Fruit fly (Drosophila melanogaster) whole organism, embryonic: ENCODE results near the gene CG31867.
A peak's percentile ranks its signal among the peaks of the same experiment; 100 is the strongest.

Experiments used
- BEAF-32 ChIP-seq: fragments of 200-800 bp; sonication (Bioruptor generic); optimal IDR thresholded peaks from 3 replicates; lab custom pipeline; 2017; ENCODE audit warnings: missing biosample characterization, missing genetic modification characterization, mild to moderate bottlenecking, moderate library complexity, missing genetic modification reagents
- BtbVII ChIP-seq: fragments of 200-800 bp; sonication (Bioruptor generic); optimal IDR thresholded peaks from 3 replicates; lab custom pipeline; 2017; ENCODE audit warnings: missing biosample characterization, mild to moderate bottlenecking, missing genetic modification characterization
- CG10979 ChIP-seq: fragments of 200-800 bp; sonication (Bioruptor generic); optimal IDR thresholded peaks from 2 replicates; lab custom pipeline; 2018; ENCODE audit warnings: missing biosample characterization, mild to moderate bottlenecking, missing genetic modification characterization, moderate library complexity
- CG12299 ChIP-seq: fragments of 200-800 bp; sonication (Bioruptor generic); optimal IDR thresholded peaks from 2 replicates; lab custom pipeline; 2018; ENCODE audit warnings: missing biosample characterization, mild to moderate bottlenecking, missing genetic modification characterization
- CG12769 ChIP-seq: fragments of 200-800 bp; sonication (Bioruptor generic); optimal IDR thresholded peaks from 2 replicates; lab custom pipeline; 2019; ENCODE audit warnings: missing biosample characterization, mild to moderate bottlenecking, missing genetic modification characterization, moderate library complexity
- CG15073 ChIP-seq: fragments of 200-800 bp; sonication (Bioruptor generic); optimal IDR thresholded peaks from 2 replicates; lab custom pipeline; 2016; ENCODE audit warnings: missing biosample characterization, missing genetic modification characterization
- CG1529 ChIP-seq: fragments of 200-800 bp; sonication (Bioruptor generic); optimal IDR thresholded peaks from 3 replicates; lab custom pipeline; 2018; ENCODE audit warnings: missing biosample characterization, missing genetic modification characterization
- CG15514 ChIP-seq: fragments of 200-800 bp; sonication (Bioruptor generic); optimal IDR thresholded peaks from 3 replicates; lab custom pipeline; 2017; ENCODE audit warnings: missing biosample characterization, missing genetic modification characterization, mild to moderate bottlenecking, moderate library complexity, missing genetic modification reagents
- CG1647 ChIP-seq: fragments of 200-800 bp; sonication (Bioruptor generic); optimal IDR thresholded peaks from 3 replicates; lab custom pipeline; 2016; ENCODE audit warnings: missing biosample characterization, missing genetic modification characterization
- CG17359 ChIP-seq: fragments of 200-800 bp; sonication (Bioruptor generic); optimal IDR thresholded peaks from 3 replicates; lab custom pipeline; 2018; ENCODE audit warnings: missing biosample characterization, mild to moderate bottlenecking, missing genetic modification characterization, moderate library complexity
- CG30403 ChIP-seq: fragments of 200-800 bp; sonication (Bioruptor generic); optimal IDR thresholded peaks from 3 replicates; lab custom pipeline; 2016; ENCODE audit warnings: missing biosample characterization, missing genetic modification characterization
- CG31224 ChIP-seq: fragments of 200-800 bp; sonication (Bioruptor generic); IDR thresholded peaks from 2 replicates; pipeline ENCODE4 v1.3.6; 2022; ENCODE audit warnings: missing biosample characterization, missing genetic modification characterization
- CG33213 ChIP-seq: fragments of 200-800 bp; sonication (Bioruptor generic); optimal IDR thresholded peaks from 3 replicates; lab custom pipeline; 2016; ENCODE audit warnings: missing biosample characterization, missing genetic modification characterization
- CG34224 ChIP-seq: fragments of 200-800 bp; sonication (Bioruptor generic); IDR thresholded peaks from 3 replicates; pipeline ENCODE4 v1.3.6; 2022; ENCODE audit warnings: missing biosample characterization, missing genetic modification characterization; ENCODE audit not compliant: partially characterized antibody
- CG3726 ChIP-seq: fragments of 200-800 bp; sonication (Bioruptor generic); IDR thresholded peaks from 3 replicates; pipeline ENCODE4, ENCODE4 v1.3.6; 2022; ENCODE audit warnings: missing biosample characterization, missing genetic modification characterization
- CG4404 ChIP-seq: fragments of 200-800 bp; sonication (Bioruptor generic); IDR thresholded peaks from 2 replicates; pipeline ENCODE4 v1.3.6; 2022; ENCODE audit warnings: missing biosample characterization, missing genetic modification characterization
- CG6813 ChIP-seq: fragments of 200-800 bp; sonication (Bioruptor generic); optimal IDR thresholded peaks from 2 replicates; lab custom pipeline; 2017; ENCODE audit warnings: missing biosample characterization, missing genetic modification characterization, mild to moderate bottlenecking, moderate library complexity, missing genetic modification reagents
- CG8765 ChIP-seq: fragments of 200-800 bp; sonication (Bioruptor generic); IDR thresholded peaks from 2 replicates; pipeline ENCODE4 v1.3.6; 2022; ENCODE audit warnings: missing biosample characterization, missing genetic modification characterization
- CkIIα-i1 ChIP-seq: fragments of 200-800 bp; sonication (Bioruptor generic); IDR thresholded peaks from 2 replicates; pipeline ENCODE4 v1.3.6; 2022; ENCODE audit warnings: missing biosample characterization, missing genetic modification characterization
- GATAe ChIP-seq: fragments of 200-800 bp; sonication (Bioruptor generic); conservative IDR thresholded peaks from 2 replicates; pipeline ENCODE4 v1.3.6; 2022; ENCODE audit warnings: missing biosample characterization, missing genetic modification characterization
- HmgZ ChIP-seq: fragments of 200-800 bp; sonication (Bioruptor generic); optimal IDR thresholded peaks from 2 replicates; lab custom pipeline; 2018; ENCODE audit warnings: missing biosample characterization, mild to moderate bottlenecking, missing genetic modification characterization
- Hr39 ChIP-seq: fragments of >200 bp; optimal IDR thresholded peaks from 2 replicates; lab custom pipeline; 2017
- Lpt ChIP-seq: fragments of >200 bp; optimal IDR thresholded peaks from 2 replicates; lab custom pipeline; 2018; ENCODE audit warnings: missing biosample characterization, missing genetic modification characterization
- MBD-R2 ChIP-seq: fragments of 200-800 bp; sonication (Bioruptor generic); IDR thresholded peaks from 2 replicates; pipeline ENCODE4 v1.3.6; 2022; ENCODE audit warnings: missing biosample characterization, missing genetic modification characterization
- Mad ChIP-seq: fragments of 200-800 bp; sonication (Bioruptor generic); optimal IDR thresholded peaks from 2 replicates; lab custom pipeline; 2016; ENCODE audit warnings: missing biosample characterization, missing genetic modification characterization
- NC2β ChIP-seq: fragments of 200-800 bp; sonication (Bioruptor generic); optimal IDR thresholded peaks from 2 replicates; lab custom pipeline; 2016; ENCODE audit warnings: missing biosample characterization, missing genetic modification characterization
- Oli ChIP-seq: fragments of 200-800 bp; sonication (Bioruptor generic); optimal IDR thresholded peaks from 2 replicates; lab custom pipeline; 2018; ENCODE audit warnings: missing biosample characterization, mild to moderate bottlenecking, missing genetic modification characterization, moderate library complexity
- Stat92E ChIP-seq, 3 experiments: fragments of >200 bp in 2 of 3; fragments of 200-800 bp in 1 of 3; sonication (Bioruptor generic) in 1 of 3; optimal IDR thresholded peaks; 2 replicates each; lab custom pipeline; 2017 to 2019; ENCODE audit warnings: missing biosample characterization in 3 of 3, missing genetic modification characterization in 3 of 3, mild to moderate bottlenecking in 1 of 3, moderate library complexity in 1 of 3
- Xbp1 ChIP-seq: fragments of 200-800 bp; sonication (Bioruptor generic); optimal IDR thresholded peaks from 3 replicates; lab custom pipeline; 2016; ENCODE audit warnings: missing biosample characterization, mild to moderate bottlenecking, missing genetic modification characterization
- bigmax ChIP-seq: fragments of 200-800 bp; sonication (Bioruptor generic); optimal IDR thresholded peaks from 2 replicates; lab custom pipeline; 2018; ENCODE audit warnings: missing biosample characterization, mild to moderate bottlenecking, missing genetic modification characterization
- corto ChIP-seq: fragments of 200-800 bp; sonication (Bioruptor generic); optimal IDR thresholded peaks from 2 replicates; lab custom pipeline; 2016; ENCODE audit warnings: missing biosample characterization, mild to moderate bottlenecking, missing genetic modification characterization, moderate library complexity
- cwo ChIP-seq: fragments of 200-800 bp; sonication (Bioruptor generic); optimal IDR thresholded peaks from 3 replicates; lab custom pipeline; 2017; ENCODE audit warnings: missing biosample characterization, missing genetic modification characterization, mild to moderate bottlenecking, moderate library complexity, missing genetic modification reagents
- dpn ChIP-seq, 2 experiments: fragments of 200-800 bp; sonication (Bioruptor generic); optimal IDR thresholded peaks; 3 replicates each; lab custom pipeline; 2016; ENCODE audit warnings: missing biosample characterization in 2 of 2, missing genetic modification characterization in 2 of 2
- gce ChIP-seq: fragments of 200-800 bp; sonication (Bioruptor generic); IDR thresholded peaks from 3 replicates; pipeline ENCODE4 v1.3.6; 2022; ENCODE audit warnings: missing biosample characterization, missing genetic modification characterization
- gcm2 ChIP-seq: fragments of 200-800 bp; sonication (Bioruptor generic); optimal IDR thresholded peaks from 2 replicates; lab custom pipeline; 2016; ENCODE audit warnings: missing biosample characterization, missing genetic modification characterization
- grau ChIP-seq: fragments of 200-800 bp; optimal IDR thresholded peaks from 3 replicates; lab custom pipeline; 2019; ENCODE audit warnings: missing biosample characterization, mild to moderate bottlenecking, missing genetic modification characterization, moderate library complexity
- grn ChIP-seq: fragments of 200-800 bp; sonication (Bioruptor generic); optimal IDR thresholded peaks from 3 replicates; lab custom pipeline; 2017; ENCODE audit warnings: missing biosample characterization, missing genetic modification characterization
- nmo ChIP-seq: fragments of 200-800 bp; sonication (Bioruptor generic); optimal IDR thresholded peaks from 2 replicates; lab custom pipeline; 2018; ENCODE audit warnings: missing biosample characterization, mild to moderate bottlenecking, missing genetic modification characterization, moderate library complexity
- onecut ChIP-seq: fragments of 200-800 bp; sonication (Bioruptor generic); IDR thresholded peaks from 2 replicates; pipeline ENCODE4 v1.3.6; 2022; ENCODE audit warnings: missing biosample characterization, missing genetic modification characterization
- pros ChIP-seq: fragments of 200-800 bp; sonication (Bioruptor generic); optimal IDR thresholded peaks from 3 replicates; lab custom pipeline; 2019; ENCODE audit warnings: missing biosample characterization, mild to moderate bottlenecking, missing genetic modification characterization, moderate library complexity
- pum ChIP-seq: fragments of 200-800 bp; sonication (Bioruptor generic); optimal IDR thresholded peaks from 2 replicates; lab custom pipeline; 2016; ENCODE audit warnings: missing biosample characterization, missing genetic modification characterization
- row ChIP-seq: fragments of 200-800 bp; sonication (Bioruptor generic); IDR thresholded peaks from 3 replicates; pipeline ENCODE4 v1.3.6; 2022; ENCODE audit warnings: missing biosample characterization, missing genetic modification characterization
- sc ChIP-seq, 3 experiments: fragments of >200 bp in 2 of 3; fragments of 200-800 bp in 1 of 3; sonication (Bioruptor generic) in 1 of 3; optimal IDR thresholded peaks; 2 replicates in 2 of 3; 3 replicates in 1 of 3; lab custom pipeline; 2017; ENCODE audit warnings: mild to moderate bottlenecking in 1 of 3, missing biosample characterization in 1 of 3, missing genetic modification characterization in 1 of 3, missing genetic modification reagents in 1 of 3
- so ChIP-seq: fragments of 200-800 bp; sonication (Bioruptor generic); IDR thresholded peaks from 3 replicates; pipeline ENCODE4 v1.3.6; 2022; ENCODE audit warnings: missing biosample characterization, missing genetic modification characterization
- stwl ChIP-seq: fragments of 200-800 bp; sonication (Bioruptor generic); optimal IDR thresholded peaks from 3 replicates; lab custom pipeline; 2018; ENCODE audit warnings: missing biosample characterization, mild to moderate bottlenecking, missing genetic modification characterization, moderate library complexity
- tio ChIP-seq: fragments of 200-800 bp; sonication (Bioruptor generic); optimal IDR thresholded peaks from 2 replicates; lab custom pipeline; 2017; ENCODE audit warnings: missing biosample characterization, missing genetic modification characterization, inconsistent platforms
- tup ChIP-seq: fragments of 200-800 bp; sonication (Bioruptor generic); optimal IDR thresholded peaks from 2 replicates; lab custom pipeline; 2016; ENCODE audit warnings: missing biosample characterization, mild to moderate bottlenecking, missing genetic modification characterization, moderate library complexity
- wek ChIP-seq: fragments of 200-800 bp; sonication (Bioruptor generic); optimal IDR thresholded peaks from 3 replicates; lab custom pipeline; 2018; ENCODE audit warnings: missing biosample characterization, mild to moderate bottlenecking, missing genetic modification characterization, moderate library complexity
- zf30C ChIP-seq: fragments of 200-800 bp; sonication (Bioruptor generic); optimal IDR thresholded peaks from 3 replicates; lab custom pipeline; 2018; ENCODE audit warnings: missing biosample characterization, mild to moderate bottlenecking, missing genetic modification characterization
- zfh1 ChIP-seq: fragments of 200-800 bp; sonication (Bioruptor generic); IDR thresholded peaks from 3 replicates; pipeline ENCODE4 v1.3.6; 2022; ENCODE audit warnings: missing biosample characterization, missing genetic modification characterization

The CG31867 gene

dm6 chr2L:11192691-11193090, 47.5 kb upstream of the CG31867 start (continued):
- TF ChIP-seq Stat92E (GFP tag; optimal IDR thresholded peaks at IDR 0.05; lab: Kevin White, UChicago) (no peak), gce (GFP tag; lab: Robert Waterston, UW) (peak; percentile 70; the same call in 1 of the 3 replicates), CG30403 (GFP tag; lab: Kevin White, UChicago) (peak; percentile 66), corto (GFP tag; lab: Kevin White, UChicago) (no peak), CG1647 (no peak), HmgZ (tag; lab: Kevin White, UChicago) (no peak), grn (GFP tag; lab: Kevin White, UChicago) (no peak), CkIIα-i1 (GFP tag; lab: Robert Waterston, UW) (no peak), tup (GFP tag; lab: Kevin White, UChicago) (no peak), CG33213 (GFP tag; lab: Kevin White, UChicago) (no peak), cwo (GFP tag; lab: Kevin White, UChicago) (no peak), nmo (peak; percentile 57), CG12299 (tag; lab: Kevin White, UChicago) (peak; percentile 46), CG4404 (GFP tag; lab: Robert Waterston, UW) (peak; percentile 39), bigmax (no peak), so (GFP tag; lab: Robert Waterston, UW) (no peak), BtbVII (GFP tag; lab: Kevin White, UChicago) (no peak), zf30C (GFP tag; lab: Kevin White, UChicago) (peak; percentile 19), tio (peak; percentile 51), CG8765 (GFP tag; lab: Robert Waterston, UW) (peak; percentile 36; the same call in 1 of the 2 replicates), CG10979 (peak; percentile 64), CG15514 (GFP tag; lab: Kevin White, UChicago) (no peak), Mad (peak; percentile 32), Hr39 (lab: Kevin White, UChicago) (no peak), CG12769 (peak; percentile 57), sc (optimal IDR thresholded peaks at IDR 0.05; lab: Kevin White, UChicago) (no peak), sc (GFP tag; optimal IDR thresholded peaks at IDR 0.05; lab: Kevin White, UChicago) (peak; percentile 48), pros (GFP tag; lab: Kevin White, UChicago) (peak; percentile 55), CG31224 (GFP tag; lab: Robert Waterston, UW) (no peak), wek (GFP tag; lab: Kevin White, UChicago) (peak; percentile 63), CG1529 (GFP tag; lab: Kevin White, UChicago) (peak; percentile 73), Oli (tag; lab: Kevin White, UChicago) (peak; percentile 75), row (GFP tag; lab: Robert Waterston, UW) (peak; percentile 59), Lpt (GFP tag; lab: Kevin White, UChicago) (no peak), CG15073 (GFP tag; lab: Kevin White, UChicago) (no peak), pum (peak; percentile 39), dpn (GFP tag; optimal IDR thresholded peaks at IDR 0.05; lab: Kevin White, UChicago) (peak in 1 of 2 experiments; percentile 64), MBD-R2 (GFP tag; lab: Robert Waterston, UW) (no peak), NC2β (GFP tag; lab: Kevin White, UChicago) (peak; percentile 57), gcm2 (no peak), CG17359 (peak; percentile 58), Xbp1 (GFP tag; lab: Kevin White, UChicago) (peak; percentile 77), onecut (GFP tag; lab: Robert Waterston, UW) (peak; percentile 63; the same call in 1 of the 2 replicates), CG34224 (GFP tag; lab: Robert Waterston, UW) (no peak), CG3726 (GFP tag; lab: Robert Waterston, UW) (peak; percentile 65; the same call in 1 of the 3 replicates), zfh1 (GFP tag; lab: Robert Waterston, UW) (peak; percentile 84), CG6813 (no peak), GATAe (GFP tag; lab: Robert Waterston, UW) (no peak), grau (tag; lab: Kevin White, UChicago) (peak; percentile 66), BEAF-32 (GFP tag; lab: Kevin White, UChicago) (no peak), stwl (no peak)
